Worm (Caenorhabditis elegans) whole organism, L4/young adult: ENCODE results near the gene twk-34.

Experiments
- W03F9.2 ChIP-seq: fragments of 150-350 bp; optimal IDR thresholded peaks from 2 replicates; lab custom pipeline; 2014; ENCODE audit warnings: missing biosample characterization, missing genetic modification characterization
- him-1 ChIP-seq: sonication (generic microtip); optimal IDR thresholded peaks from 2 replicates; lab custom pipeline; 2016; ENCODE audit warnings: missing genotype, missing genetic modification reagents, missing genetic modification characterization, missing compliant biosample characterization

- TF ChIP-seq W03F9.2 = no peak
- TF ChIP-seq him-1 = no peak
These were observed 43.2 kb upstream of the twk-34 start for ce11 chrV:15661580-15661979.
